Fruit fly (Drosophila melanogaster): Measurements from ENCODE around the gene CG8353.
A peak's percentile ranks its signal among the peaks of the same experiment; 100 is the strongest.

The CG8353 gene

DNA sequence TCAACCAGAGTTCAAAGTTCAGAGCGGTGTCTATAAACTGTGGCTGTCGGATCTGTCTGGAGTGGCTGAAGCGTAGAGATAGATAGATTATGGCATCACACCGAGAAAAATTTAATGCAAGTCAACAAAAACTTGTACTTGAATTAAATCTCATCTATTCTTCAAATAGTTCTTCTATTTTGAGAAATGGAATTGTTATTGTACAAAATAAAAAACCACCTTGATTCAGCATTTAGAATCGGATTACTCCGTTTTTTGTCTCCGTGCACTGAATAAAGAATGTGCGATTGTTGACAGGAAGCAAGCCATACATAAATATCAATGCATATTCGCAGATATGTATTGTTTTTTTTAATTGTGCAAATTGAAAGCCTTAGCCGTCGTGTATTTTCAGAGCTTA, 15.8 kb downstream of the CG8353 start (continued):
- TF ChIP-seq fd102C (GFP tag; optimal IDR thresholded peaks at IDR 0.05) (no peak), Bdp1 (GFP tag; optimal IDR thresholded peaks at IDR 0.05) (no peak), cad (GFP tag; optimal IDR thresholded peaks at IDR 0.05) (no peak), scrt (GFP tag; optimal IDR thresholded peaks at IDR 0.05) (no peak), CG12299 (tag; optimal IDR thresholded peaks at IDR 0.05) (no peak), Optix (GFP tag; IDR thresholded peaks at IDR 0.05) (no peak), CG9876 (GFP tag; optimal IDR thresholded peaks at IDR 0.05) (no peak), vfl (GFP tag; optimal IDR thresholded peaks at IDR 0.05) (no peak), Dek (tag; optimal IDR thresholded peaks at IDR 0.05) (no peak), HmgD (GFP tag; optimal IDR thresholded peaks at IDR 0.05) (no peak), E2f2 (GFP tag; IDR thresholded peaks at IDR 0.05) (peak; percentile 22; the same call in 1 of the 2 replicates), Xbp1 (GFP tag; optimal IDR thresholded peaks at IDR 0.05) (peak; percentile 20), Sin3A (optimal IDR thresholded peaks at IDR 0.05) (no peak), CG11247 (GFP tag; IDR thresholded peaks at IDR 0.05) (no peak), CG13287 (GFP tag; IDR thresholded peaks at IDR 0.05; ENCODE audit: partially characterized antibody) (no peak), CG7987 (GFP tag; optimal IDR thresholded peaks at IDR 0.05) (no peak), chinmo (GFP tag; IDR thresholded peaks at IDR 0.05; ENCODE audit: partially characterized antibody) (no peak), Hr78 (GFP tag; optimal IDR thresholded peaks at IDR 0.05) (no peak), Nf-YC (tag; optimal IDR thresholded peaks at IDR 0.05) (no peak), Hr51 (GFP tag; optimal IDR thresholded peaks at IDR 0.05) (peak in 1 of 2 experiments; percentile 35)

DNA sequence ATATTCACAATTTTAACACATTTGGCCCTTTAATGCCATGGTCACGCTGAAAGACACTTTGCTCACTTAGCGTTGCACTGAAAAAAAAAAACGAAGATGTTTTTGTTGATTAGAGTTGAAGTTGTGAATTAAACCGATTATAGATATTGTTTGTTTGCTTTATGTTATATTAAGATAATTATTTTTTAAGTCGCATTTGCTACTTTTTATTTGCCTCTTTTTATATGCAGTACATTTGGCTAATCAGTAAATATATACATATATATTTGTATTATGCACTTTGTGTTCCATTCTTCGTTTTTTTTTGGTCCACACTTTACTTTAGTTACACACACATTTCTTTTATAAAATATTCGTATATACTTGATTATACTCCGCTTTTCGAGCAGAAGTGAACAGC, 16.4 kb downstream of the CG8353 start:
- TF ChIP-seq Sry-δ (GFP tag; optimal IDR thresholded peaks at IDR 0.05) (no peak), BEAF-32 (GFP tag; optimal IDR thresholded peaks at IDR 0.05) (no peak), NfI (GFP tag; optimal IDR thresholded peaks at IDR 0.05) (no peak), phol (tag; optimal IDR thresholded peaks at IDR 0.05) (peak; percentile 4), CG15011 (GFP tag; optimal IDR thresholded peaks at IDR 0.05) (no peak), Blimp-1 (GFP tag; optimal IDR thresholded peaks at IDR 0.05) (peak; percentile 7), Nf-YA (GFP tag; IDR thresholded peaks at IDR 0.05) (no peak), CG13775 (GFP tag; optimal IDR thresholded peaks at IDR 0.05) (no peak), Max (GFP tag; optimal IDR thresholded peaks at IDR 0.05) (no peak), gem (tag; optimal IDR thresholded peaks at IDR 0.05) (peak; percentile 15), CG8388 (GFP tag; optimal IDR thresholded peaks at IDR 0.05) (no peak), ssp (GFP tag; IDR thresholded peaks at IDR 0.05) (no peak), Mad (GFP tag; optimal IDR thresholded peaks at IDR 0.05) (no peak)

DNA sequence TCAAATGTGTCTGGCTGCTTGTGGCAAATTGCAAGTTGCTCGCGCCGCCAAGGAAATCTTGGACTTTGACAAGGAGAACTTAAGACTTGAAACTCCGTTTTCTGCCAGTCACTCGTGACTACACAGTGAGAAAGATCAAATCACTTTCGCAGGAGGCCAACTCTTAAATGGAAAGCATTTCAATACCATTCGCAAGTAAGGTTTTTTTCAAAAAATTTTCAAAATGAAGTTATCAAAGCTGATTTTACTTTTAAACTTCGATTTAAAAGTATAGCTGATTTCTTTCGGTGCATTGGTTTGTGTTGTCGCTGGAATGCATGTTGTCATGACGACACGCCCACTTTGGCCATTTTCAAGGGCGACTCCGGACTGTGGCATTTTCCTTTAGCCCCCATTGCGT, 18.5 kb downstream of the CG8353 start:
- TF ChIP-seq CG10979 (tag; optimal IDR thresholded peaks at IDR 0.05) = peak; percentile 26
- TF ChIP-seq CG12104 (GFP tag; optimal IDR thresholded peaks at IDR 0.05) = no peak
- peak; percentile 22 for TF ChIP-seq dmrt99B (tag; optimal IDR thresholded peaks at IDR 0.05)
- peak; percentile 8 for TF ChIP-seq CG12391 (tag; optimal IDR thresholded peaks at IDR 0.05)
- no peak for TF ChIP-seq pnt (GFP tag; optimal IDR thresholded peaks at IDR 0.05)
- TF ChIP-seq nom (GFP tag; optimal IDR thresholded peaks at IDR 0.05) = peak; percentile 90
- TF ChIP-seq chif (GFP tag; optimal IDR thresholded peaks at IDR 0.05) = peak in 1 of 2 experiments; percentile 6
- TF ChIP-seq CG11723 (GFP tag; optimal IDR thresholded peaks at IDR 0.05) = no peak
- TF ChIP-seq sd (tag; optimal IDR thresholded peaks at IDR 0.05) = peak; percentile 27
- 0 out of 3 replicates have a peak, but pooled peaks have one; percentile 36 for TF ChIP-seq ken (GFP tag; IDR thresholded peaks at IDR 0.05)
- TF ChIP-seq CG17359 (tag; optimal IDR thresholded peaks at IDR 0.05) = peak; percentile 4
- TF ChIP-seq CG30403 (GFP tag; optimal IDR thresholded peaks at IDR 0.05) = peak; percentile 5
- TF ChIP-seq sr (GFP tag; IDR thresholded peaks at IDR 0.05) = 0 out of 3 replicates have a peak, but pooled peaks have one; percentile 4
- peak; percentile 45 for TF ChIP-seq gem (tag; optimal IDR thresholded peaks at IDR 0.05)
- TF ChIP-seq Atf6 (GFP tag; IDR thresholded peaks at IDR 0.05) = 0 out of 2 replicates have a peak, but pooled peaks have one; percentile 15
- 0 out of 3 replicates have a peak, but pooled peaks have one; percentile 23 for TF ChIP-seq dysf (GFP tag; IDR thresholded peaks at IDR 0.05)
- peak; percentile 14 for TF ChIP-seq CG2678 (tag; optimal IDR thresholded peaks at IDR 0.05)
- TF ChIP-seq Drgx (GFP tag; IDR thresholded peaks at IDR 0.05) = peak; percentile 87

All from whole organism, embryonic.